Worm (Caenorhabditis elegans) whole organism, midembryonic: ENCODE measurements around the gene ZK470.2.

Experiments
- T22C8.4 ChIP-seq: fragments of 200-800 bp; sonication (Bioruptor generic); IDR thresholded peaks from 2 replicates; pipeline ENCODE4 v1.3.6; 2022; ENCODE audit warnings: missing genetic modification characterization, missing compliant biosample characterization
- cog-1 ChIP-seq: sonication (generic microtip); optimal IDR thresholded peaks from 2 replicates; lab custom pipeline; 2016; ENCODE audit warnings: missing genetic modification characterization, missing compliant biosample characterization
- flt-1 ChIP-seq: fragments of 200-800 bp; sonication (Bioruptor generic); IDR thresholded peaks from 2 replicates; pipeline ENCODE4 v1.3.6; 2022; ENCODE audit warnings: missing genetic modification characterization, missing compliant biosample characterization
- klf-2 ChIP-seq: fragments of 200-800 bp; sonication (Bioruptor generic); conservative IDR thresholded peaks from 2 replicates; pipeline ENCODE4 v1.3.6; 2022; ENCODE audit warnings: missing genetic modification reagents, missing genetic modification characterization, missing compliant biosample characterization
- med-1 ChIP-seq: sonication (generic microtip); optimal IDR thresholded peaks from 2 replicates; lab custom pipeline; 2017; ENCODE audit warnings: missing genetic modification characterization, mild to moderate bottlenecking, missing compliant biosample characterization, antibody characterized with exemption, missing genetic modification reagents; ENCODE audit not compliant: insufficient read depth
- ref-1 ChIP-seq: fragments of 200-800 bp; sonication (Bioruptor generic); conservative IDR thresholded peaks from 2 replicates; pipeline ENCODE4 v1.3.6; 2022; ENCODE audit warnings: missing genetic modification reagents, missing genetic modification characterization, missing compliant biosample characterization
- tab-1 ChIP-seq: fragments of 200-800 bp; sonication (Bioruptor generic); IDR thresholded peaks from 2 replicates; pipeline ENCODE4 v1.3.6; 2022; ENCODE audit warnings: missing genetic modification characterization, missing compliant biosample characterization
- ztf-23 ChIP-seq: fragments of 200-800 bp; sonication (Bioruptor generic); IDR thresholded peaks from 2 replicates; pipeline ENCODE4 v1.3.6; 2022; ENCODE audit warnings: missing genetic modification reagents, missing genetic modification characterization, missing compliant biosample characterization
- ztf-29 ChIP-seq: fragments of 200-800 bp; sonication (Bioruptor generic); IDR thresholded peaks from 2 replicates; pipeline ENCODE4 v1.3.6; 2022; ENCODE audit warnings: missing genetic modification reagents, missing genetic modification characterization, missing compliant biosample characterization

ZK470.2 gene

DNA sequence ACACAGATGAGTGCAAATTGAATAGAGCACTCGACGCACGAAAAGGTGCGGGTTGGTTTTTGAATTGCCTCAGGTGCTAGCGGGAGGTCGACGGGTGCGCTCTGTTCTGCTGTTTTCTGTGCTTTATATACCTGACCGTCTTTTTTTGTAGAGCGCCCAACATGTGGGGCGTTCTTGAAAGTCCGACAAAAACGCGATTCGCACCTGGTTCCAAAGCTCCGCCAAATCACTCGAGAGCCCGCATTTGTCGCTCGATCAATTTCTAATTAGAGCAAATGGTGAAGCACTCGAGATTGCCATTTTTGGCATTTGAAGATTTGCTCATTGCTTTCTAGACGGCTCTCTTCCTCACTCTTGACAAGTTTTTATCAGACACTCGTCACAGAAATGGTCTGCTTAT, 42.4 kb downstream of the ZK470.2 start, which contains the start of gene ZK470.6:
ZK470.6 (minus strand) TSS at position 101 of the 400 bp plus-strand sequence.
- no peak for TF ChIP-seq klf-2
- TF ChIP-seq T22C8.4 (GFP tag; lab: Robert Waterston, UW), result no peak
- no peak for TF ChIP-seq ztf-23
- TF ChIP-seq med-1 (GFP tag; lab: Kevin White, UChicago), result no peak
- TF ChIP-seq tab-1 (GFP tag; lab: Robert Waterston, UW), result no peak
- no peak for TF ChIP-seq cog-1
- no peak for TF ChIP-seq ztf-29 (GFP tag; lab: Robert Waterston, UW)
- TF ChIP-seq flt-1, result no peak
- no peak for TF ChIP-seq ref-1 (GFP tag; lab: Robert Waterston, UW)

DNA sequence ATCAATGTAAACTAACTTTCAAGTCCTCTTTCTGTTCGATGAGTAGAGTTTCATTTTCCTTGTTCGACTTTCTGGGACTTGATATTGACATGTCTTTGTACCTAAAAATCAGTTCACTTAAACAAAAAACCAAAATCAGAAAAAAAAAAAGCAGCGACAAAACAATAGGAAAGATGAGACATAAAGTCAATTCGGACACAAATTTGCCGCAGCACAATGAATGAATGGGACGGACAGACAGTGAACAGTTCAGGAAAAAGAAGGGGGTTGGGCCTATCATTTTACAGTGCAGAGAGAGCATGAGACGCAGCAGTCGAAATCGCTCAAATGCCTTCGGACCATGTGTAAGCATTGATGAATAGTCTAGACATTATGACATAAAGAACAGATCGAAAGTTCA, 51.7 kb downstream of the ZK470.2 start, which contains the start of gene mrp-6:
mrp-6 (minus strand) TSS at position 101 of the 400 bp plus-strand sequence.
- TF ChIP-seq med-1 (GFP tag; lab: Kevin White, UChicago) (no peak), flt-1 (no peak), ztf-29 (GFP tag; lab: Robert Waterston, UW) (no peak), ztf-23 (no peak), klf-2 (no peak), cog-1 (no peak), ref-1 (GFP tag; lab: Robert Waterston, UW) (no peak), tab-1 (GFP tag; lab: Robert Waterston, UW) (no peak), T22C8.4 (GFP tag; lab: Robert Waterston, UW) (no peak)

DNA sequence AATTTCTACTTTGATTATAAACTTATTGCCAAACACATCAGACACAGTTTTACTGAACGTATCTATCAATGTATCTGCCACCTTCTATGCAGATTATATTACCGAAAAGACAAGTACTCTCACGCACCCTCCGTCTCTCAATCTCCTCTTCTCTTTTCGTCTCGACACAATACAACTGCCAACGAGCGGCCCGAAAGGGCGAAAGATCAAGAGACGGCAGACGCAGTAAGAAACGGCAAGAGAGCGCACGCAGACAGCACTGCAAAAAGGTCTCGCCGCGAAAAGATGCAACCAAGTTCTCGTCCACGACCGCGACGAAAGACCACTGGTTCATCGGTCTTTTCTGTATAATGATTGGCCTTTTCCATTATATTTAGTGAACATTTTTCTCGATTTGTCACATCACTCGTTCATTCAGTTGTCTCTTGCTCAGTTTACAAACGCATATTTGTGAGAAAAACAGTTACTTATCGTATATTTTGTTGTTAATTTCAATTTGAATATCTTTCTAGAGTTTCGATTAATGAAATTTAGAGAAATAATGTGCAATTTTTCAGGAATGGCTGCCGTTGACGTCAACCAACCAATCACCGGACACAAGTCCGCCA, 55.7 kb downstream of the ZK470.2 start, which contains the start of gene vha-12:
vha-12 (plus strand) TSS at position 558 of the 608 bp plus-strand sequence.
- TF ChIP-seq flt-1, result no peak
- TF ChIP-seq cog-1, result peak; percentile 67

DNA sequence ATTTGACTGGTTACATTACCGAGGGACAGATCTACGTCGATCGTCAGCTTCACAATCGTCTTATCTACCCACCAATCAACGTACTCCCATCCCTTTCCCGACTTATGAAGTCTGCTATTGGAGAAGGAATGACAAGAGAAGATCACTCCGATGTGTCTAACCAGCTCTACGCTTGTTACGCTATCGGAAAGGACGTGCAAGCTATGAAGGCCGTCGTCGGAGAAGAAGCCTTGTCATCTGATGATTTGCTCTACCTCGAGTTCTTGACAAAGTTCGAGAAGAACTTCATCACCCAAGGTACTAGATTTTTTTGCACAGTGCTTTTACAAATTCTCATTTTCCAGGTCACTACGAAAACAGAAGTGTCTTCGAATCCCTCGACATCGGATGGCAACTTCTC, 57.3 kb downstream of the ZK470.2 start:
- TF ChIP-seq ztf-29 (GFP tag; lab: Robert Waterston, UW) (no peak), tab-1 (GFP tag; lab: Robert Waterston, UW) (no peak), T22C8.4 (GFP tag; lab: Robert Waterston, UW) (no peak), klf-2 (no peak), med-1 (GFP tag; lab: Kevin White, UChicago) (no peak), ref-1 (GFP tag; lab: Robert Waterston, UW) (no peak), ztf-23 (no peak), flt-1 (no peak), cog-1 (no peak)

DNA sequence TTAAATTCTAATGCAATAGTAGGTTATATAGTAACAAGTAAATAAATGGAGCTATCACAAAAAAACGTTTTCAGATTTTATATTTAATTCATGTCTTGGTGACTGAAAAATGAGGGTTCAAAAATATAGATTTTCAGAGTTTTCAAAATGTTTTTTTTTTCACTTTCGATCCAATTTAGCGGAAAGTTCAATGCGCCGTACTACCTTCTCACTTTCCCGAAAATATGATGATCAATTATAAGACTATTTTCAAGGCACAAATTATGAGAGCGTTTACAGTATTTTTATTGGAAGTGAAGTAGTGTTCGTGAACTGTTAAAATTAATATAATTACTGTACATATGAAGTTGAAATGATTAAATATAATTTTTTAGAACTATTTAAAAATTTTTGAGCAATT, 58.1 kb downstream of the ZK470.2 start:
- TF ChIP-seq klf-2, result no peak
- no peak for TF ChIP-seq cog-1
- TF ChIP-seq med-1 (GFP tag; lab: Kevin White, UChicago), result no peak
- TF ChIP-seq tab-1 (GFP tag; lab: Robert Waterston, UW), result no peak
- TF ChIP-seq flt-1, result no peak
- no peak for TF ChIP-seq ztf-29 (GFP tag; lab: Robert Waterston, UW)
- no peak for TF ChIP-seq ref-1 (GFP tag; lab: Robert Waterston, UW)
- no peak for TF ChIP-seq T22C8.4 (GFP tag; lab: Robert Waterston, UW)
- no peak for TF ChIP-seq ztf-23

DNA sequence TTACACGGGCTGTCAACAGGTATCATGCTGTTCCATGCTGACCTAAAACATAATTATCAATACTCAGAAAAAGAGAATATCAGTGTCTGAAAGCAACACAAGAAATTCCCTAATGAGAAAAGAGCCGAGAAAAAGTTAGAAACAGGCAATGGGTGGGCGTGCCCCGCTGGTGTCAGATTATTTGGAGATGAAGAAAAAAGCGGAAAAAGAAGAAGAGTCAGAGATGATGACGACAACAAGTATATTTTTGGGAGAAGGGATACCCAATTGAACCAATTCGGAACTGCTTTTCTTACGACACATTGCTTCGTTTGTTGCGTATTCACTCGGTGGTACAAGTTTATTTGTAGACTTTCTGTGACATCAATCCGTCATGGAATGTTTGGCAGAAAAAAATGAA, 61.5 kb downstream of the ZK470.2 start, which contains the start of gene F20B6.4:
F20B6.4 (minus strand) TSS at position 101 of the 400 bp plus-strand sequence.
- TF ChIP-seq flt-1 (no peak), klf-2 (no peak), ztf-29 (GFP tag; lab: Robert Waterston, UW) (no peak), cog-1 (no peak), T22C8.4 (GFP tag; lab: Robert Waterston, UW) (no peak), ref-1 (GFP tag; lab: Robert Waterston, UW) (no peak), tab-1 (GFP tag; lab: Robert Waterston, UW) (no peak), ztf-23 (no peak), med-1 (GFP tag; lab: Kevin White, UChicago) (no peak)
